Fruit fly (Drosophila melanogaster) whole organism, embryonic: ENCODE measurements around the gene Psf2.

Source experiments
- CG12155 ChIP-seq: fragments of 200-800 bp; sonication (Bioruptor generic); optimal IDR thresholded peaks from 3 replicates; lab custom pipeline; 2016; ENCODE audit warnings: missing biosample characterization, missing genetic modification characterization
- CG13894 ChIP-seq: fragments of 200-800 bp; sonication (Bioruptor generic); optimal IDR thresholded peaks from 3 replicates; lab custom pipeline; 2018; ENCODE audit warnings: missing biosample characterization, mild to moderate bottlenecking, missing genetic modification characterization, moderate library complexity
- CG14441 ChIP-seq: fragments of 200-800 bp; sonication (Bioruptor generic); IDR thresholded peaks from 2 replicates; pipeline ENCODE4 v1.3.6; 2022; ENCODE audit warnings: missing biosample characterization, missing genetic modification characterization
- CG15696 ChIP-seq: fragments of 200-800 bp; sonication (Bioruptor generic); optimal IDR thresholded peaks from 2 replicates; lab custom pipeline; 2019; ENCODE audit warnings: missing biosample characterization, mild to moderate bottlenecking, missing genetic modification characterization, moderate library complexity
- CG1647 ChIP-seq: fragments of 200-800 bp; sonication (Bioruptor generic); optimal IDR thresholded peaks from 3 replicates; lab custom pipeline; 2016; ENCODE audit warnings: missing biosample characterization, missing genetic modification characterization
- CG16779 ChIP-seq: fragments of 200-800 bp; sonication (Bioruptor generic); IDR thresholded peaks from 2 replicates; pipeline ENCODE4 v1.3.6; 2022; ENCODE audit warnings: missing biosample characterization, missing genetic modification characterization
- CG16813 ChIP-seq: fragments of 200-800 bp; sonication (Bioruptor generic); IDR thresholded peaks from 3 replicates; pipeline ENCODE4 v1.3.6; 2022; ENCODE audit warnings: missing biosample characterization, missing genetic modification characterization; ENCODE audit not compliant: partially characterized antibody
- CG2129 ChIP-seq: fragments of 200-800 bp; sonication (Bioruptor generic); IDR thresholded peaks from 2 replicates; pipeline ENCODE4 v1.3.6; 2022; ENCODE audit warnings: missing biosample characterization, missing genetic modification characterization; ENCODE audit not compliant: partially characterized antibody
- CG2889 ChIP-seq: fragments of 200-800 bp; sonication (Bioruptor generic); IDR thresholded peaks from 3 replicates; pipeline ENCODE4 v1.3.6; 2022; ENCODE audit warnings: missing biosample characterization, missing genetic modification characterization
- CG3163 ChIP-seq: fragments of 200-800 bp; sonication (Bioruptor generic); optimal IDR thresholded peaks from 3 replicates; lab custom pipeline; 2016; ENCODE audit warnings: missing biosample characterization, missing genetic modification characterization
- CG3281 ChIP-seq: fragments of 200-800 bp; sonication (Bioruptor generic); optimal IDR thresholded peaks from 3 replicates; lab custom pipeline; 2017; ENCODE audit warnings: missing biosample characterization, mild to moderate bottlenecking, missing genetic modification characterization
- CG33557 ChIP-seq: fragments of 200-800 bp; sonication (Bioruptor generic); optimal IDR thresholded peaks from 2 replicates; lab custom pipeline; 2019; ENCODE audit warnings: missing biosample characterization, mild to moderate bottlenecking, missing genetic modification characterization, moderate library complexity
- CG34376 ChIP-seq: fragments of 200-800 bp; sonication (Bioruptor generic); optimal IDR thresholded peaks from 2 replicates; lab custom pipeline; 2018; ENCODE audit warnings: missing biosample characterization, mild to moderate bottlenecking, missing genetic modification characterization
- CG3726 ChIP-seq: fragments of 200-800 bp; sonication (Bioruptor generic); IDR thresholded peaks from 3 replicates; pipeline ENCODE4, ENCODE4 v1.3.6; 2022; ENCODE audit warnings: missing biosample characterization, missing genetic modification characterization
- CG6654 ChIP-seq: fragments of 200-800 bp; sonication (Bioruptor generic); optimal IDR thresholded peaks from 2 replicates; lab custom pipeline; 2017; ENCODE audit warnings: missing biosample characterization, mild to moderate bottlenecking, missing genetic modification characterization
- CG6683 ChIP-seq: fragments of 200-800 bp; sonication (Bioruptor generic); optimal IDR thresholded peaks from 2 replicates; lab custom pipeline; 2017; ENCODE audit warnings: missing biosample characterization, mild to moderate bottlenecking, missing genetic modification characterization, missing genetic modification reagents
- CkIIα-i1 ChIP-seq: fragments of 200-800 bp; sonication (Bioruptor generic); IDR thresholded peaks from 2 replicates; pipeline ENCODE4 v1.3.6; 2022; ENCODE audit warnings: missing biosample characterization, missing genetic modification characterization
- Dip2 ChIP-seq: fragments of 200-800 bp; sonication (Bioruptor generic); IDR thresholded peaks from 2 replicates; pipeline ENCODE4 v1.3.6; 2022; ENCODE audit warnings: missing biosample characterization, missing genetic modification characterization
- Doc2 ChIP-seq: fragments of 200-800 bp; sonication (Bioruptor generic); IDR thresholded peaks from 2 replicates; pipeline ENCODE4 v1.3.6; 2022; ENCODE audit warnings: missing biosample characterization, missing genetic modification characterization
- Dp ChIP-seq: fragments of 200-800 bp; sonication (Bioruptor generic); optimal IDR thresholded peaks from 2 replicates; lab custom pipeline; 2018; ENCODE audit warnings: missing biosample characterization, mild to moderate bottlenecking, missing genetic modification characterization, moderate library complexity
- Fer2 ChIP-seq: fragments of 200-800 bp; sonication (Bioruptor generic); optimal IDR thresholded peaks from 2 replicates; lab custom pipeline; 2018; ENCODE audit warnings: missing biosample characterization, mild to moderate bottlenecking, missing genetic modification characterization, moderate library complexity
- Gug ChIP-seq: fragments of 200-800 bp; sonication (Bioruptor generic); IDR thresholded peaks from 4 replicates; pipeline ENCODE4 v1.3.6; 2022; ENCODE audit warnings: missing biosample characterization, missing genetic modification characterization
- Hr3 ChIP-seq: fragments of 200-800 bp; sonication (Bioruptor generic); optimal IDR thresholded peaks from 3 replicates; lab custom pipeline; 2016; ENCODE audit warnings: missing biosample characterization, missing genetic modification characterization
- Hr78 ChIP-seq, 2 experiments: fragments of 200-800 bp in 1 of 2; fragments of >200 bp in 1 of 2; sonication (Bioruptor generic) in 1 of 2; optimal IDR thresholded peaks; 2 replicates each; lab custom pipeline; 2017 to 2019; ENCODE audit warnings: missing biosample characterization in 2 of 2, missing genetic modification characterization in 2 of 2, mild to moderate bottlenecking in 1 of 2, moderate library complexity in 1 of 2
- Poxn ChIP-seq: fragments of 200-800 bp; sonication (Bioruptor generic); IDR thresholded peaks from 2 replicates; pipeline ENCODE4 v1.3.6; 2022; ENCODE audit warnings: missing biosample characterization, missing genetic modification characterization
- Ptx1 ChIP-seq: fragments of 200-800 bp; sonication (Bioruptor generic); IDR thresholded peaks from 2 replicates; pipeline ENCODE4 v1.3.6; 2022; ENCODE audit warnings: missing biosample characterization, missing genetic modification characterization
- Sry-β ChIP-seq: fragments of 200-800 bp; sonication (Bioruptor generic); optimal IDR thresholded peaks from 2 replicates; lab custom pipeline; 2018; ENCODE audit warnings: missing biosample characterization, mild to moderate bottlenecking, missing genetic modification characterization, moderate library complexity
- Tbp ChIP-seq: fragments of >200 bp; optimal IDR thresholded peaks from 2 replicates; lab custom pipeline; 2018; ENCODE audit warnings: missing biosample characterization, missing genetic modification characterization
- ab ChIP-seq: fragments of 200-800 bp; sonication (Bioruptor generic); optimal IDR thresholded peaks from 2 replicates; lab custom pipeline; 2016; ENCODE audit warnings: missing biosample characterization, missing genetic modification characterization
- cas ChIP-seq: fragments of 200-800 bp; sonication (Bioruptor generic); IDR thresholded peaks from 2 replicates; pipeline ENCODE4 v1.3.6; 2022; ENCODE audit warnings: missing biosample characterization, missing genetic modification characterization
- danr ChIP-seq: fragments of 200-800 bp; sonication (Bioruptor generic); IDR thresholded peaks from 2 replicates; pipeline ENCODE4 v1.3.6; 2022; ENCODE audit warnings: missing biosample characterization, missing genetic modification characterization
- ems ChIP-seq: fragments of 200-800 bp; sonication (Bioruptor generic); optimal IDR thresholded peaks from 3 replicates; lab custom pipeline; 2016; ENCODE audit warnings: missing biosample characterization, missing genetic modification characterization
- exex ChIP-seq: fragments of 200-800 bp; sonication (Bioruptor generic); optimal IDR thresholded peaks from 4 replicates; lab custom pipeline; 2018; ENCODE audit warnings: missing biosample characterization, mild to moderate bottlenecking, missing genetic modification characterization, moderate library complexity
- gce ChIP-seq: fragments of 200-800 bp; sonication (Bioruptor generic); IDR thresholded peaks from 3 replicates; pipeline ENCODE4 v1.3.6; 2022; ENCODE audit warnings: missing biosample characterization, missing genetic modification characterization
- knrl ChIP-seq: fragments of 200-800 bp; sonication (Bioruptor generic); IDR thresholded peaks from 3 replicates; pipeline ENCODE4 v1.3.6; 2022; ENCODE audit warnings: missing biosample characterization, missing genetic modification characterization; ENCODE audit not compliant: partially characterized antibody
- maf-S ChIP-seq: fragments of 200-800 bp; sonication (Bioruptor generic); optimal IDR thresholded peaks from 2 replicates; lab custom pipeline; 2016; ENCODE audit warnings: missing biosample characterization, missing genetic modification characterization
- mam ChIP-seq: fragments of 200-800 bp; sonication (Bioruptor generic); optimal IDR thresholded peaks from 3 replicates; lab custom pipeline; 2016; ENCODE audit warnings: missing biosample characterization, missing genetic modification characterization
- oc ChIP-seq: fragments of 200-800 bp; sonication (Bioruptor generic); optimal IDR thresholded peaks from 2 replicates; lab custom pipeline; 2018; ENCODE audit warnings: missing biosample characterization, mild to moderate bottlenecking, missing genetic modification characterization, moderate library complexity
- phol ChIP-seq: fragments of 200-800 bp; sonication (Bioruptor generic); optimal IDR thresholded peaks from 3 replicates; lab custom pipeline; 2018; ENCODE audit warnings: missing biosample characterization, mild to moderate bottlenecking, missing genetic modification characterization, moderate library complexity
- prd ChIP-seq, 3 experiments: fragments of >200 bp in 2 of 3; fragments of 200-800 bp in 1 of 3; sonication (Bioruptor generic) in 1 of 3; optimal IDR thresholded peaks in 2 of 3; IDR thresholded peaks in 1 of 3; 2 replicates in 2 of 3; 3 replicates in 1 of 3; pipeline versions ENCODE4 v1.3.6 to Lab custom; 2017 to 2022; ENCODE audit warnings: missing biosample characterization in 1 of 3, missing genetic modification characterization in 1 of 3
- psq ChIP-seq: fragments of 200-800 bp; sonication (Bioruptor generic); optimal IDR thresholded peaks from 2 replicates; lab custom pipeline; 2017; ENCODE audit warnings: missing biosample characterization, missing genetic modification characterization
- repo ChIP-seq: fragments of 200-800 bp; sonication (Bioruptor generic); optimal IDR thresholded peaks from 2 replicates; lab custom pipeline; 2016; ENCODE audit warnings: missing biosample characterization, missing genetic modification characterization
- schlank ChIP-seq: fragments of 200-800 bp; sonication (Bioruptor generic); optimal IDR thresholded peaks from 2 replicates; lab custom pipeline; 2018; ENCODE audit warnings: missing biosample characterization, mild to moderate bottlenecking, missing genetic modification characterization
- sens ChIP-seq: fragments of 200-800 bp; sonication (Bioruptor generic); peaks from one replicate; lab custom pipeline; 2016; ENCODE audit warnings: missing biosample characterization, missing genetic modification characterization
- tna ChIP-seq: fragments of 200-800 bp; sonication (Bioruptor generic); IDR thresholded peaks from 2 replicates; pipeline ENCODE4 v1.3.6; 2022; ENCODE audit warnings: missing biosample characterization, missing genetic modification characterization; ENCODE audit not compliant: partially characterized antibody
- toy ChIP-seq: fragments of 200-800 bp; sonication (Bioruptor generic); IDR thresholded peaks from 2 replicates; pipeline ENCODE4 v1.3.6; 2022; ENCODE audit warnings: missing biosample characterization, missing genetic modification characterization
- trem ChIP-seq: fragments of 200-800 bp; optimal IDR thresholded peaks from 3 replicates; lab custom pipeline; 2019; ENCODE audit warnings: missing biosample characterization, mild to moderate bottlenecking, missing genetic modification characterization, moderate library complexity
- unc-4 ChIP-seq: fragments of 200-800 bp; sonication (Bioruptor generic); IDR thresholded peaks from 2 replicates; pipeline ENCODE4 v1.3.6; 2022; ENCODE audit warnings: missing biosample characterization, missing genetic modification characterization; ENCODE audit not compliant: partially characterized antibody
- yki ChIP-seq: fragments of >200 bp; optimal IDR thresholded peaks from 3 replicates; lab custom pipeline; 2018

The Psf2 gene

dm6 chr2L:4339780-4340694 lies 47.1 kb downstream of the Psf2 start (continued):
- no peak for TF ChIP-seq CG6683 (GFP tag; lab: Kevin White, UChicago)
- TF ChIP-seq maf-S (GFP tag; lab: Kevin White, UChicago), result no peak
- no peak for TF ChIP-seq mam
- TF ChIP-seq CG2129 (GFP tag; lab: Robert Waterston, UW), result no peak
- no peak for TF ChIP-seq toy
- no peak for TF ChIP-seq yki (lab: Kevin White, UChicago)
- TF ChIP-seq oc (tag; lab: Kevin White, UChicago), result no peak
- TF ChIP-seq Tbp (GFP tag; lab: Kevin White, UChicago), result no peak
- TF ChIP-seq Hr78 (GFP tag; optimal IDR thresholded peaks at IDR 0.05; lab: Kevin White, UChicago), result no peak
- no peak for TF ChIP-seq Doc2 (GFP tag; lab: Robert Waterston, UW)
- TF ChIP-seq Poxn, result no peak
- no peak for TF ChIP-seq phol
- no peak for TF ChIP-seq CG6654 (GFP tag; lab: Kevin White, UChicago)
- TF ChIP-seq Ptx1, result no peak
- no peak for TF ChIP-seq Sry-β (GFP tag; lab: Kevin White, UChicago)
- no peak for TF ChIP-seq knrl (GFP tag; lab: Robert Waterston, UW)
- TF ChIP-seq unc-4, result no peak
- TF ChIP-seq CG15696 (tag; lab: Kevin White, UChicago), result no peak
- no peak for TF ChIP-seq CG2889 (GFP tag; lab: Robert Waterston, UW)
- no peak for TF ChIP-seq Dip2 (GFP tag; lab: Robert Waterston, UW)
- no peak for TF ChIP-seq CG3281 (GFP tag; lab: Kevin White, UChicago)
- TF ChIP-seq CG16779 (GFP tag; lab: Robert Waterston, UW), result no peak
- TF ChIP-seq CkIIα-i1 (GFP tag; lab: Robert Waterston, UW), result no peak
- TF ChIP-seq prd (optimal IDR thresholded peaks at IDR 0.05; lab: Kevin White, UChicago), result no peak
- TF ChIP-seq prd (GFP tag; IDR thresholded peaks at IDR 0.05; lab: Robert Waterston, UW), result no peak
- no peak for TF ChIP-seq CG1647 (GFP tag; lab: Kevin White, UChicago)
- no peak for TF ChIP-seq ab
- TF ChIP-seq Hr3 (GFP tag; lab: Kevin White, UChicago), result no peak
- no peak for TF ChIP-seq CG12155 (GFP tag; lab: Kevin White, UChicago)
- no peak for TF ChIP-seq CG14441 (GFP tag; lab: Robert Waterston, UW)
- no peak for TF ChIP-seq CG3163 (GFP tag; lab: Kevin White, UChicago)
- no peak for TF ChIP-seq CG33557 (GFP tag; lab: Kevin White, UChicago)
- TF ChIP-seq CG13894, result no peak
- no peak for TF ChIP-seq Gug (GFP tag; lab: Robert Waterston, UW)
- no peak for TF ChIP-seq gce (GFP tag; lab: Robert Waterston, UW)
- TF ChIP-seq cas, result no peak
- TF ChIP-seq exex, result peak; percentile 98
- TF ChIP-seq Dp (GFP tag; lab: Kevin White, UChicago), result no peak
- TF ChIP-seq CG34376 (GFP tag; lab: Kevin White, UChicago), result peak; percentile 28
- TF ChIP-seq Fer2, result no peak
- no peak for TF ChIP-seq psq (GFP tag; lab: Kevin White, UChicago)
- TF ChIP-seq danr, result no peak
- no peak for TF ChIP-seq schlank
- TF ChIP-seq CG16813, result no peak
- peak; percentile 50 for TF ChIP-seq sens
- TF ChIP-seq repo (GFP tag; lab: Kevin White, UChicago), result no peak
- TF ChIP-seq tna (GFP tag; lab: Robert Waterston, UW), result no peak
- TF ChIP-seq CG3726 (GFP tag; lab: Robert Waterston, UW), result no peak
- TF ChIP-seq ems (GFP tag; lab: Kevin White, UChicago), result no peak
- no peak for TF ChIP-seq trem (tag; lab: Kevin White, UChicago)
